Fruit fly (Drosophila melanogaster): Measurements from ENCODE around the gene Rtnl1.

Rtnl1 gene

DNA sequence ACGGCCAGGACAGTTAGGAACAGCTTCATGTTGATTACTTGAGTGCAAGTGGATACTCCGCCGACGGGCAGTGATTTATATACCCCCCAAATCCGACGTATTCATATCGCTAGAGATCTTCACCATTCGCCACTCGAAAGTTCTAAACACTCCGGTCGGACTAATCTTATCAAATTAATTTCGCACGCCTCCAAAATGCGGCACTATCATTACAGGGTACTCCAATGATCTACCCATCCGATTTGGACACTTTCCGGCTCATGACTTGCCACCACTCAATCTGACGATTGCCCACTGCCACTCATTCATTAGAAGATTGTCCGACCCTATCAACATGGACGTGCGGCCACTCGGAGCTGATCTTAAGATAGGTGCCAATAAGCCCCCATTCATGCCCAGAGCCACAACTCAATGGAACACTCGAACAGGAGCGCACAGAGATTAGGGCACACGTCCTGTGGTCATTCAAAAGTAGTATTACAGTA, 56.4 kb downstream of the Rtnl1 start, which contains the start of gene Jon25Bii:
Jon25Bii (minus strand) TSS at position 51 of the 485 bp plus-strand sequence.
- TF ChIP-seq CTCF (optimal IDR thresholded peaks at IDR 0.05) (no peak), CG8478 (optimal IDR thresholded peaks at IDR 0.05) (no peak)

- no peak for TF ChIP-seq CG8478 (optimal IDR thresholded peaks at IDR 0.05)
- no peak for TF ChIP-seq CTCF (optimal IDR thresholded peaks at IDR 0.05)
Observed at dm6 chr2L:4950667-4951066, 58.9 kb downstream of the Rtnl1 start, which contains the start of gene Jon25Biii. TSS of gene Jon25Biii (minus strand) at chr2L:4950767.

DNA sequence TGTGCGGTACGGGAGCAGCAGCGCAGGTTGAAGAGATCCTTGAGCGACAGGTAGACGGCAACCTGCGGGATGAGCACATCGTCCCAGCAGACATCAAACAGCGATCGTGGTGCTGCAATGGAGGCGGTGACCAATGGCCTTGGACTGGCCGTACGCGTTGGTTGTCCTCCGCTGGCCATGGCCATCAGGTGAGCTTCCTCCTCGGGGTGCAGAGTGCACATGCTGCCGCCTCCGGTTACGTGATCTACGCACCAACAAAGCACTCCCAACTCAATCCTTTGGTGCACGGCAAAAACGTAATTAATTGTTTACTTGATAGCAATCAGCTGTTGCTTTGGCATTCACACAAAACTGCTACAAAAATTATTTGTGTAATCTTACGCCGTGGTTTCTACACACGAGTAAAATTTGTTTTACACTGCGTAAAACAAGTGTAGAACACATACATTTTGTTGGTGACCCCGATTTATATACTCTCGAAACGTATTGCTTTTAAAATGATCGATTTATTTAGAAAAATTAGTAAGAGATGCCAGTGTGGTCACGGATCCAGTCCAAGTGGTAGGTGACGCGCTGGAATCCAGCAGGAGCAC, 60.0 kb downstream of the Rtnl1 start, which contains the start of gene jet:
jet (minus strand) TSS at position 332 of the 593 bp plus-strand sequence.
- TF ChIP-seq CTCF (optimal IDR thresholded peaks at IDR 0.05) = peak in 1 of 2 experiments; percentile 41
- no peak for TF ChIP-seq CG8478 (optimal IDR thresholded peaks at IDR 0.05)

dm6 chr2L:4945300-4945699, 64.2 kb downstream of the Rtnl1 start, which contains the start of the genes mRpL24 and betaggt-I:
TSS of gene mRpL24 (minus strand) at chr2L:4945361.
TSS of gene betaggt-I (plus strand) at chr2L:4945579.
- TF ChIP-seq CTCF (optimal IDR thresholded peaks at IDR 0.05) = no peak
- no peak for TF ChIP-seq CG8478 (optimal IDR thresholded peaks at IDR 0.05)
